Fruit fly (Drosophila melanogaster): Measurements from ENCODE around the gene CG14573.

dm6 chr3L:21770328-21770727, 36.4 kb downstream of the CG14573 start, which contains the start of gene Syn1:
- TF ChIP-seq CG17806 (tag; optimal IDR thresholded peaks at IDR 0.05) (no peak), D1 (tag; optimal IDR thresholded peaks at IDR 0.05) (no peak), CG10348 (GFP tag; IDR thresholded peaks at IDR 0.05) (no peak), CG12605 (GFP tag; IDR thresholded peaks at IDR 0.05) (peak; percentile 51), gl (tag; optimal IDR thresholded peaks at IDR 0.05) (no peak), CG32121 (GFP tag; IDR thresholded peaks at IDR 0.05) (no peak)

All from whole organism, pupa.